Worm (Caenorhabditis elegans): ENCODE data around the gene F21D5.4.

Gene F21D5.4

DNA sequence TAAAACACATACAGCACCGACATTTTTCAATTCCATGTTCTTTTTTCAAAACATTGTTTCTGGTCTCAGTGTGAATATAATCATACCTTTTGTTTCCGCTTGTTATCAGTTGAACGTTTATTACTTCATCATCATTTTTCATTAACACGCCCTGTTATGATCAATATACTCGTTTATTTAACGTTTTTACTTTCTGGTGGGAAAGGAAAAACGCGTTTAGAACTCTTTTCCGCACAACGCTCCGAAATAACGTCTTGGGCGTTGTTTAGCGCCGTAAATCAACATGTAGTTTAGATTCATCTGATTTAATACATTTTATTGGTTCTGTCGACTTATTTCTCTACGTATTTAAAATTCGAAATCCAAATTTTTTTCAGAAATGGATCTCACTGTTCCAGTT is 12.5 kb upstream of the F21D5.4 start, which contains the start of gene pgm-3:
Gene pgm-3, plus strand, starts transcription at position 378 of the 400 bp plus-strand sequence.
- TF ChIP-seq zag-1 (tag; optimal IDR thresholded peaks at IDR 0.05) (no peak), gmeb-1 (tag; optimal IDR thresholded peaks at IDR 0.05) (no peak), nhr-11 (tag; optimal IDR thresholded peaks at IDR 0.05) (no peak), fos-1 (tag; optimal IDR thresholded peaks at IDR 0.05) (peak; percentile 3), ZK546.5 (tag; optimal IDR thresholded peaks at IDR 0.05) (no peak), skn-1 (tag; optimal IDR thresholded peaks at IDR 0.05) (peak; percentile 20), nhr-23 (tag; optimal IDR thresholded peaks at IDR 0.05) (no peak), alr-1 (tag; optimal IDR thresholded peaks at IDR 0.05) (no peak)

DNA sequence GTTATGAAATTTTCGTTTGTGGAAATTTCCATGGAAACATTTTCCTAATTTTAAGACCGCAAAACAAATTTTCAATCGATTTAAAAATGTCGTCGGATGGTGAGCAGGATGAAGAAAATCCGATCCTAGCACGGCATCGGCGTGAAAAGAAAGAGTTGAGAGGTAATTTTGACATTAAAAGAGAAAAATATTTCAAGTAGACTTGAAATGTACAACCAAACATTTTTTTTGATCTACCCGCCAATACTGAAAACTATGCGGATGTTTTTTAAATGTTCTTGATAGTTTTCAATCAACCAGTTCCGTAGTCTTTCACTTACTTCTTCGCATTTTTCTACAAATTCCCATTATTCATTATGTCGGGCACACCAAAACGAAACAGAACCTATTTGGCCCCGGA is 9.8 kb upstream of the F21D5.4 start, which contains the start of gene otub-3:
Gene otub-3, plus strand, starts transcription at position 56 of the 400 bp plus-strand sequence.
- TF ChIP-seq Y55F3AM.14 (GFP tag; optimal IDR thresholded peaks at IDR 0.05): no peak
- no peak for TF ChIP-seq lsy-2 (tag; optimal IDR thresholded peaks at IDR 0.05)
- no peak for TF ChIP-seq ceh-16 (tag; optimal IDR thresholded peaks at IDR 0.05)
- TF ChIP-seq elt-3 (tag; optimal IDR thresholded peaks at IDR 0.05): no peak
- TF ChIP-seq lin-13 (GFP tag; optimal IDR thresholded peaks at IDR 0.05): no peak
- TF ChIP-seq egl-27 (tag; optimal IDR thresholded peaks at IDR 0.05): no peak
- no peak for TF ChIP-seq alr-1 (tag; optimal IDR thresholded peaks at IDR 0.05)
- no peak for TF ChIP-seq ama-1 (optimal IDR thresholded peaks at IDR 0.05)
- TF ChIP-seq nhr-21 (tag; optimal IDR thresholded peaks at IDR 0.05): no peak
- TF ChIP-seq ZK546.5 (tag; optimal IDR thresholded peaks at IDR 0.05): no peak
- no peak for TF ChIP-seq ztf-4 (tag; optimal IDR thresholded peaks at IDR 0.05)
- no peak for TF ChIP-seq nhr-237 (tag; optimal IDR thresholded peaks at IDR 0.05)
- no peak for TF ChIP-seq ztf-11 (tag; optimal IDR thresholded peaks at IDR 0.05)
- TF ChIP-seq nhr-12 (tag; optimal IDR thresholded peaks at IDR 0.05): no peak
- no peak for TF ChIP-seq sma-9 (GFP tag; optimal IDR thresholded peaks at IDR 0.05)
- TF ChIP-seq sma-9 (tag; optimal IDR thresholded peaks at IDR 0.05): no peak
- TF ChIP-seq unc-39 (tag; optimal IDR thresholded peaks at IDR 0.05): no peak
- TF ChIP-seq R02D3.7 (tag; optimal IDR thresholded peaks at IDR 0.05): no peak
- TF ChIP-seq fos-1 (tag; optimal IDR thresholded peaks at IDR 0.05): no peak

DNA sequence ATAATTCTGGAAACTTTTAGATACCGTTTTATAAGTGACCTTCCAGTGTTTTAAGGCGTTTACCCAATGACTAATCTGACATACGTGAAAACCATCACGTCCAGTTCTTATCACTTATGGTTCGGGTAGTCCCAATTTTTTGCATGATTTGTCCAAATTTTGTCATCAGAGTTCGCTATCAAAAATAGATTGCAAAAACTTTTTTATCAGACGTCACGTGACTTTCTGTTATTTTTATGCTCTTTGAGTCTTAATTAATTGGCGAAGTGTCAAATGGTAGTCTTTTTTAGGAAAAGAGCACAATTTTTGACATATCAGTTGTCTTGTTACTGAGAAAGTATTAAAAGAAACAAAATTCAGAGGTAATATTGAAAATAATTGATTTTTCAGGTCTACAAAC is 8.3 kb upstream of the F21D5.4 start:
- TF ChIP-seq unc-55 (GFP tag; optimal IDR thresholded peaks at IDR 0.05) (no peak), ceh-82 (tag; optimal IDR thresholded peaks at IDR 0.05) (no peak), nhr-12 (tag; optimal IDR thresholded peaks at IDR 0.05) (no peak), C34F6.9 (tag; optimal IDR thresholded peaks at IDR 0.05) (no peak), snpc-4 (tag; optimal IDR thresholded peaks at IDR 0.05) (no peak), nhr-23 (tag; optimal IDR thresholded peaks at IDR 0.05) (no peak), lin-13 (GFP tag; optimal IDR thresholded peaks at IDR 0.05) (no peak), nhr-6 (tag; optimal IDR thresholded peaks at IDR 0.05) (no peak), lin-39 (tag; optimal IDR thresholded peaks at IDR 0.05) (no peak), mdl-1 (tag; optimal IDR thresholded peaks at IDR 0.05) (no peak), gmeb-1 (tag; optimal IDR thresholded peaks at IDR 0.05) (no peak), lin-11 (tag; optimal IDR thresholded peaks at IDR 0.05) (no peak), nhr-25 (tag; optimal IDR thresholded peaks at IDR 0.05) (no peak), F13H6.1 (tag; optimal IDR thresholded peaks at IDR 0.05) (no peak), sma-9 (GFP tag; optimal IDR thresholded peaks at IDR 0.05) (peak; percentile 38), sma-9 (tag; optimal IDR thresholded peaks at IDR 0.05) (no peak), fos-1 (tag; optimal IDR thresholded peaks at IDR 0.05) (peak; percentile 16), aly-2 (tag; optimal IDR thresholded peaks at IDR 0.05) (no peak), elt-3 (tag; optimal IDR thresholded peaks at IDR 0.05) (no peak), ceh-16 (tag; optimal IDR thresholded peaks at IDR 0.05) (no peak), nhr-10 (tag; optimal IDR thresholded peaks at IDR 0.05) (no peak), unc-62 (GFP tag; optimal IDR thresholded peaks at IDR 0.05) (no peak), mbf-1 (tag; optimal IDR thresholded peaks at IDR 0.05) (no peak), crh-2 (tag; optimal IDR thresholded peaks at IDR 0.05) (peak; percentile 1), sma-3 (GFP tag; optimal IDR thresholded peaks at IDR 0.05) (no peak), dmd-4 (tag; optimal IDR thresholded peaks at IDR 0.05) (no peak), blmp-1 (tag; optimal IDR thresholded peaks at IDR 0.05; ENCODE audit: insufficient read depth) (no peak)

Data from whole organism, L2 larva.